Worm (Caenorhabditis elegans) whole organism, late embryonic: ENCODE measurements around the gene Y49F6B.2.

ENCODE experiments used
- ama-1 ChIP-seq: fragments of 150-350 bp; optimal IDR thresholded peaks from 2 replicates; lab custom pipeline; 2014
- ceh-34 ChIP-seq: sonication (generic microtip); optimal IDR thresholded peaks from 2 replicates; lab custom pipeline; 2016; ENCODE audit warnings: mild to moderate bottlenecking, missing genetic modification characterization, missing compliant biosample characterization
- fkh-10 ChIP-seq: fragments of 150-350 bp; optimal IDR thresholded peaks from 2 replicates; lab custom pipeline; 2014; ENCODE audit warnings: missing biosample characterization, missing genetic modification reagents, missing genetic modification characterization
- nhr-11 ChIP-seq: fragments of 150-350 bp; optimal IDR thresholded peaks from 2 replicates; lab custom pipeline; 2014; ENCODE audit warnings: missing biosample characterization, missing genetic modification characterization
- pha-4 ChIP-seq: fragments of 150-350 bp; optimal IDR thresholded peaks from 2 replicates; lab custom pipeline; 2018; ENCODE audit warnings: missing biosample characterization, missing genetic modification reagents, missing genetic modification characterization
- sox-2 ChIP-seq: fragments of 200-800 bp; sonication (Bioruptor generic); IDR thresholded peaks from 2 replicates; pipeline ENCODE4 v1.3.6; 2022; ENCODE audit warnings: missing genetic modification reagents, missing genetic modification characterization, missing compliant biosample characterization
- unc-86 ChIP-seq: sonication (generic microtip); optimal IDR thresholded peaks from 2 replicates; lab custom pipeline; 2016; ENCODE audit warnings: missing genetic modification characterization, missing compliant biosample characterization

- TF ChIP-seq ama-1 (lab: Kevin White, UChicago) (no peak), fkh-10 (GFP tag; lab: Kevin White, UChicago) (no peak), sox-2 (GFP tag; lab: Robert Waterston, UW) (no peak), nhr-11 (tag; lab: Kevin White, UChicago) (no peak), unc-86 (tag; lab: Kevin White, UChicago) (no peak), ceh-34 (tag; lab: Kevin White, UChicago) (no peak), pha-4 (tag; lab: Kevin White, UChicago) (no peak)
Observed at ce11 chrII:3546381-3546931, 43.7 kb downstream of the Y49F6B.2 start, which contains the start of gene apd-3.
